Fruit fly (Drosophila melanogaster) S2 (cell line): ENCODE measurements around the gene CG7406.

Source experiments
- CG8478 ChIP-seq: fragments of >200 bp; optimal IDR thresholded peaks from 2 replicates; lab custom pipeline; 2018
- CTCF ChIP-seq, 2 experiments: fragments of >200 bp; optimal IDR thresholded peaks; 2 replicates each; lab custom pipeline; 2018

- TF ChIP-seq CG8478 (lab: Kevin White, UChicago) (no peak), CTCF (optimal IDR thresholded peaks at IDR 0.05; lab: Kevin White, UChicago) (no peak)
Observed at dm6 chrX:19056611-19057010, 20.9 kb upstream of the CG7406 start, which contains the start of gene CG14190.
